Worm (Caenorhabditis elegans) whole organism, late embryonic: Measurements from ENCODE around the gene F52E1.5.

ENCODE experiments used
- ceh-30 ChIP-seq: fragments of 150-350 bp; optimal IDR thresholded peaks from 2 replicates; lab custom pipeline; 2014; ENCODE audit warnings: missing biosample characterization, missing genetic modification characterization
- ceh-31 ChIP-seq: sonication (generic microtip); optimal IDR thresholded peaks from 2 replicates; lab custom pipeline; 2016; ENCODE audit warnings: missing genetic modification characterization, missing compliant biosample characterization
- hlh-8 ChIP-seq: sonication (generic microtip); optimal IDR thresholded peaks from 2 replicates; lab custom pipeline; 2016; ENCODE audit warnings: missing genotype, missing genetic modification characterization, missing compliant biosample characterization
- pha-4 ChIP-seq: fragments of 150-350 bp; optimal IDR thresholded peaks from 2 replicates; lab custom pipeline; 2018; ENCODE audit warnings: missing biosample characterization, missing genetic modification reagents, missing genetic modification characterization

ce11 chrV:8402392-8402791, 23.1 kb downstream of the F52E1.5 start, which contains the start of gene F52E1.9:
- no peak for TF ChIP-seq hlh-8 (tag; lab: Kevin White, UChicago)
- no peak for TF ChIP-seq ceh-30
- TF ChIP-seq pha-4 = no peak
- TF ChIP-seq ceh-31 = no peak
